Fruit fly (Drosophila melanogaster) whole organism, embryonic: ENCODE results near the gene Cyp4d14.
A peak's percentile ranks its signal among the peaks of the same experiment; 100 is the strongest.

Source experiments
- Adf1 ChIP-seq: fragments of 200-800 bp; sonication (Bioruptor generic); IDR thresholded peaks from 2 replicates; pipeline ENCODE4 v1.3.6; 2022; ENCODE audit warnings: missing biosample characterization, missing genetic modification characterization
- Asciz ChIP-seq: fragments of 200-800 bp; sonication (Bioruptor generic); optimal IDR thresholded peaks from 2 replicates; lab custom pipeline; 2017; ENCODE audit warnings: missing biosample characterization, mild to moderate bottlenecking, missing genetic modification characterization, missing genetic modification reagents
- Awh ChIP-seq: fragments of 200-800 bp; sonication (Bioruptor generic); IDR thresholded peaks from 2 replicates; pipeline ENCODE4, ENCODE4 v1.3.6; 2022; ENCODE audit warnings: missing biosample characterization, missing genetic modification characterization
- CG10565 ChIP-seq: fragments of 200-800 bp; sonication (Bioruptor generic); optimal IDR thresholded peaks from 3 replicates; lab custom pipeline; 2016; ENCODE audit warnings: missing biosample characterization, mild to moderate bottlenecking, missing genetic modification characterization
- CG11723 ChIP-seq: fragments of 200-800 bp; sonication (Bioruptor generic); optimal IDR thresholded peaks from 2 replicates; lab custom pipeline; 2017; ENCODE audit warnings: missing biosample characterization, mild to moderate bottlenecking, missing genetic modification characterization
- CG12942 ChIP-seq: fragments of 200-800 bp; sonication (Bioruptor generic); optimal IDR thresholded peaks from 3 replicates; lab custom pipeline; 2016; ENCODE audit warnings: missing biosample characterization, missing genetic modification characterization
- CG14667 ChIP-seq: fragments of 200-800 bp; sonication (Bioruptor generic); IDR thresholded peaks from 2 replicates; pipeline ENCODE4 v1.3.6; 2022; ENCODE audit warnings: missing biosample characterization, missing genetic modification characterization
- CG14710 ChIP-seq: fragments of 200-800 bp; sonication (Bioruptor generic); optimal IDR thresholded peaks from 3 replicates; lab custom pipeline; 2019; ENCODE audit warnings: missing biosample characterization, mild to moderate bottlenecking, missing genetic modification characterization, moderate library complexity
- CG17361 ChIP-seq: fragments of 200-800 bp; sonication (Bioruptor generic); IDR thresholded peaks from 3 replicates; pipeline ENCODE4 v1.3.6; 2022; ENCODE audit warnings: missing biosample characterization, missing genetic modification characterization
- CG17829 ChIP-seq: fragments of 200-800 bp; optimal IDR thresholded peaks from 2 replicates; lab custom pipeline; 2019; ENCODE audit warnings: missing biosample characterization, mild to moderate bottlenecking, missing genetic modification characterization, moderate library complexity
- CG2678 ChIP-seq: fragments of 200-800 bp; sonication (Bioruptor generic); optimal IDR thresholded peaks from 3 replicates; lab custom pipeline; 2019; ENCODE audit warnings: missing biosample characterization, mild to moderate bottlenecking, missing genetic modification characterization, moderate library complexity
- CG2889 ChIP-seq: fragments of 200-800 bp; sonication (Bioruptor generic); IDR thresholded peaks from 3 replicates; pipeline ENCODE4 v1.3.6; 2022; ENCODE audit warnings: missing biosample characterization, missing genetic modification characterization
- CG33557 ChIP-seq: fragments of 200-800 bp; sonication (Bioruptor generic); optimal IDR thresholded peaks from 2 replicates; lab custom pipeline; 2019; ENCODE audit warnings: missing biosample characterization, mild to moderate bottlenecking, missing genetic modification characterization, moderate library complexity
- CG4424 ChIP-seq: fragments of 200-800 bp; sonication (Bioruptor generic); optimal IDR thresholded peaks from 3 replicates; lab custom pipeline; 2016; ENCODE audit warnings: missing biosample characterization, missing genetic modification characterization
- CG4617 ChIP-seq: fragments of 200-800 bp; sonication (Bioruptor generic); optimal IDR thresholded peaks from 3 replicates; lab custom pipeline; 2016; ENCODE audit warnings: missing biosample characterization, missing genetic modification characterization, borderline replicate concordance
- CG6254 ChIP-seq: fragments of 200-800 bp; sonication (Bioruptor generic); optimal IDR thresholded peaks from 3 replicates; lab custom pipeline; 2017; ENCODE audit warnings: mild to moderate bottlenecking, missing biosample characterization, missing genetic modification reagents, missing genetic modification characterization
- CG6854 ChIP-seq: fragments of 200-800 bp; sonication (Bioruptor generic); optimal IDR thresholded peaks from 3 replicates; lab custom pipeline; 2017; ENCODE audit warnings: missing biosample characterization, mild to moderate bottlenecking, missing genetic modification characterization
- Camta ChIP-seq: fragments of 200-800 bp; sonication (Bioruptor generic); optimal IDR thresholded peaks from 2 replicates; lab custom pipeline; 2016; ENCODE audit warnings: missing biosample characterization, missing genetic modification characterization
- Dek ChIP-seq: fragments of 200-800 bp; sonication (Bioruptor generic); optimal IDR thresholded peaks from 3 replicates; lab custom pipeline; 2019; ENCODE audit warnings: missing biosample characterization, mild to moderate bottlenecking, missing genetic modification characterization, moderate library complexity
- Dip2 ChIP-seq: fragments of 200-800 bp; sonication (Bioruptor generic); IDR thresholded peaks from 2 replicates; pipeline ENCODE4 v1.3.6; 2022; ENCODE audit warnings: missing biosample characterization, missing genetic modification characterization
- Dll ChIP-seq: fragments of 200-800 bp; sonication (Bioruptor generic); IDR thresholded peaks from 4 replicates; pipeline ENCODE4 v1.3.6; 2022; ENCODE audit warnings: missing biosample characterization, missing genetic modification characterization; ENCODE audit not compliant: partially characterized antibody
- Fer1 ChIP-seq: fragments of 200-800 bp; sonication (Bioruptor generic); optimal IDR thresholded peaks from 2 replicates; lab custom pipeline; 2017; ENCODE audit warnings: missing biosample characterization, mild to moderate bottlenecking, missing genetic modification characterization
- Gsc ChIP-seq: fragments of 200-800 bp; sonication (Bioruptor generic); IDR thresholded peaks from 2 replicates; pipeline ENCODE4 v1.3.6; 2022; ENCODE audit warnings: missing biosample characterization, missing genetic modification characterization
- Hmr ChIP-seq: fragments of 200-800 bp; sonication (Bioruptor generic); optimal IDR thresholded peaks from 3 replicates; lab custom pipeline; 2017; ENCODE audit warnings: mild to moderate bottlenecking, missing biosample characterization, missing genetic modification reagents, missing genetic modification characterization
- Hr39 ChIP-seq: fragments of >200 bp; optimal IDR thresholded peaks from 2 replicates; lab custom pipeline; 2017
- Kr ChIP-seq: fragments of 200-800 bp; sonication (Bioruptor generic); optimal IDR thresholded peaks from 2 replicates; lab custom pipeline; 2017; ENCODE audit warnings: missing biosample characterization, mild to moderate bottlenecking, missing genetic modification characterization
- MESR4 ChIP-seq: fragments of 200-800 bp; sonication (Bioruptor generic); optimal IDR thresholded peaks from 2 replicates; lab custom pipeline; 2018; ENCODE audit warnings: missing biosample characterization, mild to moderate bottlenecking, missing genetic modification characterization, moderate library complexity
- al ChIP-seq: fragments of 200-800 bp; sonication (Bioruptor generic); IDR thresholded peaks from 2 replicates; pipeline ENCODE4 v1.3.6; 2022; ENCODE audit warnings: missing biosample characterization, missing genetic modification characterization
- disco-r ChIP-seq: fragments of 200-800 bp; sonication (Bioruptor generic); optimal IDR thresholded peaks from 2 replicates; lab custom pipeline; 2016; ENCODE audit warnings: missing biosample characterization, missing genetic modification characterization
- emc ChIP-seq: fragments of 200-800 bp; sonication (Bioruptor generic); optimal IDR thresholded peaks from 2 replicates; lab custom pipeline; 2016; ENCODE audit warnings: missing biosample characterization, missing genetic modification characterization
- ems ChIP-seq: fragments of 200-800 bp; sonication (Bioruptor generic); optimal IDR thresholded peaks from 3 replicates; lab custom pipeline; 2016; ENCODE audit warnings: missing biosample characterization, missing genetic modification characterization
- ewg ChIP-seq: fragments of 200-800 bp; sonication (Bioruptor generic); optimal IDR thresholded peaks from 3 replicates; lab custom pipeline; 2017; ENCODE audit warnings: mild to moderate bottlenecking, missing biosample characterization, missing genetic modification reagents, missing genetic modification characterization
- exex ChIP-seq: fragments of 200-800 bp; sonication (Bioruptor generic); optimal IDR thresholded peaks from 4 replicates; lab custom pipeline; 2018; ENCODE audit warnings: missing biosample characterization, mild to moderate bottlenecking, missing genetic modification characterization, moderate library complexity
- fd102C ChIP-seq: fragments of 200-800 bp; sonication (Bioruptor generic); optimal IDR thresholded peaks from 2 replicates; lab custom pipeline; 2018; ENCODE audit warnings: missing biosample characterization, mild to moderate bottlenecking, missing genetic modification characterization, moderate library complexity
- fd96Cb ChIP-seq: fragments of 200-800 bp; sonication (Bioruptor generic); optimal IDR thresholded peaks from 2 replicates; lab custom pipeline; 2018; ENCODE audit warnings: missing biosample characterization, mild to moderate bottlenecking, missing genetic modification characterization, moderate library complexity
- grn ChIP-seq: fragments of 200-800 bp; sonication (Bioruptor generic); optimal IDR thresholded peaks from 3 replicates; lab custom pipeline; 2017; ENCODE audit warnings: missing biosample characterization, missing genetic modification characterization
- hth ChIP-seq: fragments of >200 bp; optimal IDR thresholded peaks from 2 replicates; lab custom pipeline; 2017; ENCODE audit warnings: inconsistent platforms
- ken ChIP-seq: fragments of 200-800 bp; sonication (Bioruptor generic); IDR thresholded peaks from 3 replicates; pipeline ENCODE4 v1.3.6; 2022; ENCODE audit warnings: missing biosample characterization, missing genetic modification characterization
- mam ChIP-seq: fragments of 200-800 bp; sonication (Bioruptor generic); optimal IDR thresholded peaks from 3 replicates; lab custom pipeline; 2016; ENCODE audit warnings: missing biosample characterization, missing genetic modification characterization
- pho ChIP-seq: fragments of 200-800 bp; sonication (Bioruptor generic); optimal IDR thresholded peaks from 2 replicates; lab custom pipeline; 2016; ENCODE audit warnings: missing biosample characterization, missing genetic modification characterization
- row ChIP-seq: fragments of 200-800 bp; sonication (Bioruptor generic); IDR thresholded peaks from 3 replicates; pipeline ENCODE4 v1.3.6; 2022; ENCODE audit warnings: missing biosample characterization, missing genetic modification characterization
- sens-2 ChIP-seq: fragments of 200-800 bp; sonication (Bioruptor generic); IDR thresholded peaks from 2 replicates; pipeline ENCODE4 v1.3.6; 2022; ENCODE audit warnings: missing biosample characterization, missing genetic modification characterization
- slp2 ChIP-seq: fragments of 200-800 bp; sonication (Bioruptor generic); optimal IDR thresholded peaks from 2 replicates; lab custom pipeline; 2016; ENCODE audit warnings: missing biosample characterization, missing genetic modification characterization
- ttk ChIP-seq: fragments of 200-800 bp; sonication (Bioruptor generic); IDR thresholded peaks from 2 replicates; pipeline ENCODE4 v2.1.2; 2022; ENCODE audit warnings: missing biosample characterization, missing genetic modification characterization
- wor ChIP-seq: fragments of 200-800 bp; sonication (Bioruptor generic); IDR thresholded peaks from 2 replicates; pipeline ENCODE4 v1.3.6; 2022; ENCODE audit warnings: missing biosample characterization, missing genetic modification characterization
- zfh1 ChIP-seq: fragments of 200-800 bp; sonication (Bioruptor generic); IDR thresholded peaks from 3 replicates; pipeline ENCODE4 v1.3.6; 2022; ENCODE audit warnings: missing biosample characterization, missing genetic modification characterization

Gene Cyp4d14

dm6 chrX:2123965-2124688, 51.0 kb downstream of the Cyp4d14 start (continued):
- peak; percentile 80 for TF ChIP-seq CG10565 (GFP tag; lab: Kevin White, UChicago)
- peak; percentile 39 for TF ChIP-seq emc (GFP tag; lab: Kevin White, UChicago)
- TF ChIP-seq Dll = no peak
- peak; percentile 98 for TF ChIP-seq fd96Cb
- peak; percentile 55 for TF ChIP-seq ttk (GFP tag; lab: Robert Waterston, UW)
- TF ChIP-seq Hmr (GFP tag; lab: Kevin White, UChicago) = peak; percentile 98
- TF ChIP-seq CG4424 = peak; percentile 97
- peak; percentile 79 for TF ChIP-seq Awh (GFP tag; lab: Robert Waterston, UW)
- TF ChIP-seq Hr39 = no peak
- TF ChIP-seq exex (tag; lab: Kevin White, UChicago) = peak; percentile 87
- peak; percentile 94 for TF ChIP-seq CG11723
- peak; percentile 93 for TF ChIP-seq CG12942 (GFP tag; lab: Kevin White, UChicago)
- peak; percentile 85 for TF ChIP-seq Gsc (GFP tag; lab: Robert Waterston, UW)
- TF ChIP-seq ewg = peak; percentile 94
- peak; percentile 95 for TF ChIP-seq CG6254 (GFP tag; lab: Kevin White, UChicago)
- peak; percentile 97 for TF ChIP-seq Fer1
- TF ChIP-seq Dip2 (GFP tag; lab: Robert Waterston, UW) = no peak
- no peak for TF ChIP-seq Adf1
- peak; percentile 45 for TF ChIP-seq disco-r (GFP tag; lab: Kevin White, UChicago)
- peak; percentile 99 for TF ChIP-seq CG2678 (tag; lab: Kevin White, UChicago)
- TF ChIP-seq Kr = peak; percentile 90
- peak; percentile 87 for TF ChIP-seq CG4617
- peak; percentile 99 for TF ChIP-seq CG33557 (GFP tag; lab: Kevin White, UChicago)
- TF ChIP-seq ems (GFP tag; lab: Kevin White, UChicago) = peak; percentile 84
- peak; percentile 92 for TF ChIP-seq zfh1 (GFP tag; lab: Robert Waterston, UW)
- peak; percentile 92 for TF ChIP-seq ken (GFP tag; lab: Robert Waterston, UW)
- TF ChIP-seq hth (lab: Kevin White, UChicago) = peak; percentile 20
- peak; percentile 76 for TF ChIP-seq Camta
- TF ChIP-seq slp2 = peak; percentile 89
- TF ChIP-seq CG2889 = peak; percentile 75; the same call in 2 of the 3 replicates
- TF ChIP-seq fd102C (GFP tag; lab: Kevin White, UChicago) = peak; percentile 87
- peak; percentile 98 for TF ChIP-seq Asciz (GFP tag; lab: Kevin White, UChicago)
- no peak for TF ChIP-seq grn (GFP tag; lab: Kevin White, UChicago)
- TF ChIP-seq CG17829 (tag; lab: Kevin White, UChicago) = peak; percentile 98
- peak; percentile 100 for TF ChIP-seq CG17361 (GFP tag; lab: Robert Waterston, UW)
- peak; percentile 72 for TF ChIP-seq pho (GFP tag; lab: Kevin White, UChicago)
- peak; percentile 88 for TF ChIP-seq mam (GFP tag; lab: Kevin White, UChicago)
- peak; percentile 65 for TF ChIP-seq sens-2 (GFP tag; lab: Robert Waterston, UW)
- TF ChIP-seq CG14667 = peak; percentile 87
- TF ChIP-seq wor (GFP tag; lab: Robert Waterston, UW) = peak; percentile 85
- TF ChIP-seq al (GFP tag; lab: Robert Waterston, UW) = peak; percentile 89
- TF ChIP-seq MESR4 (GFP tag; lab: Kevin White, UChicago) = no peak
- peak; percentile 98 for TF ChIP-seq CG14710
- TF ChIP-seq row = peak; percentile 95
- peak; percentile 96 for TF ChIP-seq Dek (tag; lab: Kevin White, UChicago)
- TF ChIP-seq CG6854 (GFP tag; lab: Kevin White, UChicago) = peak; percentile 98
- TF ChIP-seq, all 482 proteins: peak for 419
